Fruit fly (Drosophila melanogaster): ENCODE measurements around the gene slou.

slou gene

DNA sequence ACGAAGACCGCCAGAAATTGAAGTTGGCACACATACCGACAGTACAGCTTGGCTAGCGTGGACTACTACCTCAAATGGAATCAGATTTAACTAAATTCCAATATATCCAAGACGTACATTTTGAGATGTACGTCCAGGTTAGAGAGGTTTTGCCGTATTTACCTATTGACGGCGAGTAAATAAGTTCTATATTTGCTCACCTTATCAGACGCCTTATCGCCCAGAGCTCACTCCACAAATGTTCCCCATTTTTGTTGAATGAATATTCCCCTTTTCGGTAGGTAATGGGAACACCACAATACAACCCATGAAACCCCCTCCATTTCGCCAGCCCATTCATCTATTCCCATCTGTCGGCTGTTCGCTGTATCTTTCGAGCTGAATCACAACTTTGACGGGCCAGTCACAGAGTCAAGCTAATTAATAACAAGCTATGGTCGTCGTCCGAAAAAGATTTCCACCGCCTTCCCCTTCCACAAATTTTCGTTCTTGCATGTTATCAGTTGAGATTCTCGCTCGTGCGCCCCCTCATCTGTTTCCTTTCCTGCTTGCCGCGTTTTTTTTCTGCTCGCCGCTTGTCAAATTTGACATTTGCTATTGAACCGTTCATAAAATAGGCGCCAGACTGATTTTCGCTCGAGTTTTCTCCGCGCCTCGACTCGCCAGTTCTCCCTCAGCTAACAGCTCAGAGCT is 33.8 kb upstream of the slou start (continued):
- TF ChIP-seq CG17568 (GFP tag; optimal IDR thresholded peaks at IDR 0.05), result peak; percentile 94
- TF ChIP-seq Side (GFP tag; optimal IDR thresholded peaks at IDR 0.05), result peak; percentile 97
- peak; percentile 91 for TF ChIP-seq CG7745 (tag; optimal IDR thresholded peaks at IDR 0.05)
- TF ChIP-seq CG6175 (GFP tag; IDR thresholded peaks at IDR 0.05), result peak; percentile 80; the same call in 2 of the 3 replicates
- peak; percentile 93 for TF ChIP-seq cato (GFP tag; optimal IDR thresholded peaks at IDR 0.05; ENCODE audit: borderline replicate concordance)
- TF ChIP-seq CG12299 (tag; optimal IDR thresholded peaks at IDR 0.05), result peak; percentile 90
- TF ChIP-seq Hand (GFP tag; optimal IDR thresholded peaks at IDR 0.05), result peak; percentile 75
- peak; percentile 97 for TF ChIP-seq CG33213 (GFP tag; optimal IDR thresholded peaks at IDR 0.05)
- no peak for TF ChIP-seq Dp (GFP tag; optimal IDR thresholded peaks at IDR 0.05)
- peak; percentile 86 for TF ChIP-seq CG10274 (GFP tag; optimal IDR thresholded peaks at IDR 0.05)
- no peak for TF ChIP-seq ato (GFP tag; IDR thresholded peaks at IDR 0.05; ENCODE audit: partially characterized antibody)
- TF ChIP-seq dm (GFP tag; optimal IDR thresholded peaks at IDR 0.05), result peak; percentile 81
- peak; percentile 91 for TF ChIP-seq TFAM (GFP tag; optimal IDR thresholded peaks at IDR 0.05)
- peak; percentile 97 for TF ChIP-seq grau (tag; optimal IDR thresholded peaks at IDR 0.05)
- TF ChIP-seq eve (GFP tag; optimal IDR thresholded peaks at IDR 0.05), result peak in 1 of 2 experiments; percentile 97
- TF ChIP-seq z (GFP tag; IDR thresholded peaks at IDR 0.05), result peak; percentile 83
- TF ChIP-seq CG9797 (GFP tag; optimal IDR thresholded peaks at IDR 0.05), result peak; percentile 48
- no peak for TF ChIP-seq hkb (optimal IDR thresholded peaks at IDR 0.05)
- TF ChIP-seq hkb (GFP tag; IDR thresholded peaks at IDR 0.05), result peak; percentile 94
- peak; percentile 75 for TF ChIP-seq CG4282 (GFP tag; optimal IDR thresholded peaks at IDR 0.05)
- peak; percentile 94 for TF ChIP-seq HmgD (GFP tag; optimal IDR thresholded peaks at IDR 0.05)
- TF ChIP-seq gsb (GFP tag; IDR thresholded peaks at IDR 0.05), result peak; percentile 79
- peak; percentile 85 for TF ChIP-seq CkIIα-i1 (GFP tag; IDR thresholded peaks at IDR 0.05)
- TF ChIP-seq BEAF-32 (GFP tag; optimal IDR thresholded peaks at IDR 0.05), result peak; percentile 8
- peak; percentile 90 for TF ChIP-seq sqz (GFP tag; optimal IDR thresholded peaks at IDR 0.05)
- peak; percentile 96 for TF ChIP-seq tup (GFP tag; optimal IDR thresholded peaks at IDR 0.05)
- peak; percentile 96 for TF ChIP-seq YL-1 (GFP tag; optimal IDR thresholded peaks at IDR 0.05)
- TF ChIP-seq CG1602 (GFP tag; optimal IDR thresholded peaks at IDR 0.05), result peak; percentile 94
- peak; percentile 96 for TF ChIP-seq CG15011 (GFP tag; optimal IDR thresholded peaks at IDR 0.05)
- TF ChIP-seq CG34376 (GFP tag; optimal IDR thresholded peaks at IDR 0.05), result peak; percentile 80
- TF ChIP-seq CG7556 (GFP tag; optimal IDR thresholded peaks at IDR 0.05), result peak; percentile 89
- no peak for TF ChIP-seq Tbp (GFP tag; optimal IDR thresholded peaks at IDR 0.05)
- peak; percentile 82 for TF ChIP-seq disco-r (GFP tag; optimal IDR thresholded peaks at IDR 0.05)
- no peak for TF ChIP-seq vnd (GFP tag; IDR thresholded peaks at IDR 0.05; ENCODE audit: partially characterized antibody)
- TF ChIP-seq CG13287 (GFP tag; IDR thresholded peaks at IDR 0.05; ENCODE audit: partially characterized antibody), result no peak
- TF ChIP-seq CG10959 (GFP tag; IDR thresholded peaks at IDR 0.05), result peak; percentile 94
- TF ChIP-seq Hr78 (GFP tag; optimal IDR thresholded peaks at IDR 0.05), result no peak
- no peak for TF ChIP-seq nerfin-2 (GFP tag; IDR thresholded peaks at IDR 0.05; ENCODE audit: partially characterized antibody)
- TF ChIP-seq GATAe (GFP tag; conservative IDR thresholded peaks at IDR 0.05), result peak; percentile 76
- TF ChIP-seq NK7.1 (GFP tag; optimal IDR thresholded peaks at IDR 0.05), result peak; percentile 96
- peak; percentile 90 for TF ChIP-seq Hr3 (GFP tag; optimal IDR thresholded peaks at IDR 0.05)
- TF ChIP-seq Med (GFP tag), result peak; percentile 98
- peak; percentile 98 for TF ChIP-seq Xrp1 (GFP tag; IDR thresholded peaks at IDR 0.05)
- peak; percentile 74 for TF ChIP-seq CG8388 (GFP tag; optimal IDR thresholded peaks at IDR 0.05)
- TF ChIP-seq CG11723 (GFP tag; optimal IDR thresholded peaks at IDR 0.05), result peak; percentile 94
- no peak for TF ChIP-seq sd (tag; optimal IDR thresholded peaks at IDR 0.05)
- TF ChIP-seq MBD-R2 (GFP tag; IDR thresholded peaks at IDR 0.05), result peak; percentile 79; the same call in 1 of the 2 replicates
- TF ChIP-seq Ada2b (GFP tag; IDR thresholded peaks at IDR 0.05), result peak; percentile 77; the same call in 1 of the 2 replicates
- TF ChIP-seq CG11456 (GFP tag; IDR thresholded peaks at IDR 0.05), result peak; percentile 92

Data from whole organism, embryonic.